Worm (Caenorhabditis elegans) whole organism, late embryonic: ENCODE data around the gene C09G9.8.

ENCODE experiments used
- Y22D7AL.16 ChIP-seq: sonication (generic microtip); optimal IDR thresholded peaks from 2 replicates; lab custom pipeline; 2016; ENCODE audit warnings: missing genetic modification characterization, missing compliant biosample characterization
- ama-1 ChIP-seq: fragments of 150-350 bp; optimal IDR thresholded peaks from 2 replicates; lab custom pipeline; 2014

DNA sequence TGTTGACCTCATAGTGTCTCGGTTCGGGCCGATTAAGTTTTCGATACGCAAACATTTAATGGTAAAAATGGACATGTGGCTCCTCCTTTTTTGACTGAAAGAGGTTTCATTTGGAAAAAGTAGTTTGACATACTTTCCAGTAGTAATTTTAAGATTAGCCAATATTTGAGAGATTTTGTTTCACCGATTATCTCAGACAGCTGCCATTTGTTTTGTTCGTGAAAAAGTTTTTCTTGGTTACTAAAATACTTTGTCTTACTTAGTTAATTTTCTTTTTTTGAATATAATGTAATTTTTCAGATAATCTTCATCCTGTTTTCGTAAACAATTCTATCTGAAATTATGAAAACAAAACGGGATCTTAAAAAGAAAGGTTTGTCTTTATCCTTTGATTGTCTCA lies 4.9 kb downstream of the C09G9.8 start, which contains the start of gene C09G9.5:
- TF ChIP-seq ama-1 (lab: Kevin White, UChicago) (no peak), Y22D7AL.16 (no peak)
